Fruit fly (Drosophila melanogaster): Measurements from ENCODE around the gene Ptp99A.

Gene Ptp99A

dm6 chr3R:29377342-29377741 is at the start of gene Ptp99A:
Ptp99A (plus strand) TSS chr3R:29377646.
- TF ChIP-seq CG7368 (GFP tag; optimal IDR thresholded peaks at IDR 0.05) (no peak), salr (GFP tag; optimal IDR thresholded peaks at IDR 0.05) (no peak), fd59A (GFP tag; optimal IDR thresholded peaks at IDR 0.05) (no peak), Eip75B (GFP tag; optimal IDR thresholded peaks at IDR 0.05) (no peak), CG6163 (GFP tag; IDR thresholded peaks at IDR 0.05) (no peak), CG11294 (GFP tag; IDR thresholded peaks at IDR 0.05) (no peak), CG15336 (GFP tag; IDR thresholded peaks at IDR 0.05) (no peak), Gug (GFP tag; IDR thresholded peaks at IDR 0.05) (no peak), Ets96B (tag; optimal IDR thresholded peaks at IDR 0.05) (no peak), CG4318 (GFP tag; optimal IDR thresholded peaks at IDR 0.05) (no peak), CG8319 (GFP tag; optimal IDR thresholded peaks at IDR 0.05) (no peak), Sox102F (GFP tag; optimal IDR thresholded peaks at IDR 0.05) (no peak), fd85E (GFP tag; optimal IDR thresholded peaks at IDR 0.05) (no peak), CG32006 (GFP tag; optimal IDR thresholded peaks at IDR 0.05) (no peak), Eip93F (GFP tag; optimal IDR thresholded peaks at IDR 0.05) (no peak)

dm6 chr3R:29328607-29329006 is 48.8 kb upstream of the Ptp99A start:
- TF ChIP-seq cyc (GFP tag; optimal IDR thresholded peaks at IDR 0.05) (no peak), topi (GFP tag; optimal IDR thresholded peaks at IDR 0.05) (no peak), eg (GFP tag; IDR thresholded peaks at IDR 0.05) (0 out of 3 replicates have a peak, but pooled peaks have one; percentile 14)

dm6 chr3R:29353487-29353886 is 24.0 kb upstream of the Ptp99A start:
- no peak for TF ChIP-seq Hr38 (GFP tag; optimal IDR thresholded peaks at IDR 0.05)
- TF ChIP-seq Ets21C (GFP tag; optimal IDR thresholded peaks at IDR 0.05), result no peak
- no peak for TF ChIP-seq lz (GFP tag; optimal IDR thresholded peaks at IDR 0.05)
- no peak for TF ChIP-seq Met (GFP tag; optimal IDR thresholded peaks at IDR 0.05)
- TF ChIP-seq CG11902 (GFP tag; optimal IDR thresholded peaks at IDR 0.05), result no peak
- no peak for TF ChIP-seq acj6 (GFP tag; optimal IDR thresholded peaks at IDR 0.05)
- TF ChIP-seq CG8119 (GFP tag; IDR thresholded peaks at IDR 0.05), result no peak
- TF ChIP-seq CG6854 (GFP tag; optimal IDR thresholded peaks at IDR 0.05), result no peak
- no peak for TF ChIP-seq topi (GFP tag; optimal IDR thresholded peaks at IDR 0.05)
- TF ChIP-seq CG10669 (GFP tag; optimal IDR thresholded peaks at IDR 0.05), result no peak
- TF ChIP-seq CG32006 (GFP tag; optimal IDR thresholded peaks at IDR 0.05), result no peak
- no peak for TF ChIP-seq CG1621 (tag; optimal IDR thresholded peaks at IDR 0.05)
- no peak for TF ChIP-seq CG8319 (GFP tag; optimal IDR thresholded peaks at IDR 0.05)

dm6 chr3R:29362391-29362790 is 15.1 kb upstream of the Ptp99A start:
- TF ChIP-seq CG6808 (GFP tag; optimal IDR thresholded peaks at IDR 0.05), result no peak

- TF ChIP-seq CG8119 (GFP tag; IDR thresholded peaks at IDR 0.05) (no peak), Eip75B (GFP tag; optimal IDR thresholded peaks at IDR 0.05) (no peak), esn (GFP tag; optimal IDR thresholded peaks at IDR 0.05) (no peak), CG15336 (GFP tag; IDR thresholded peaks at IDR 0.05) (no peak), Sox15 (GFP tag; optimal IDR thresholded peaks at IDR 0.05) (no peak)
Observed at dm6 chr3R:29369038-29369437, 8.4 kb upstream of the Ptp99A start, which contains the start of gene CG45546. CG45546 (plus strand) TSS chr3R:29369338.

dm6 chr3R:29372497-29373218 is 4.8 kb upstream of the Ptp99A start:
- TF ChIP-seq svp (GFP tag) (peak; percentile 53), esn (GFP tag; optimal IDR thresholded peaks at IDR 0.05) (no peak)
